Fruit fly (Drosophila melanogaster): ENCODE data around the gene CG31441.

Gene CG31441

DNA sequence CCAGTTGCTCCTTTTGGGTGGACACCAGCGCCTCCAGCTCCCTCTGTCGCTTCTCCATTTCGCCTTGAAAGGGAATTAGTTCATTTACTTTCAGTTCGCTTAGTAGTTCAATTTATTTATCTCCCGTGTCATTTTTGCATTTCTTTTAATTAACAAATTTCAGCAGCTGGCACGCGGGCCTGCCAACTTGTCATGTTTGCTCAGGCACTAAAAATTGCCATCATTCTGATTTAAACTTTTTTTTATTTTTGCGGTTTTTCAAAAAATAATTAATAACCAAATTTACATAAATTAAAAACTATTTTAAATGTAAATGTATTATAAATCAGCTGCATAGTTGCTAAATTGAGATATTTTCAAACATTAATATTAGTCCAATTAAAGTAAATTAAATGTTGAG lies 5.7 kb upstream of the CG31441 start, which contains the start of gene GCC88 (continued):
- TF ChIP-seq Myb (GFP tag; optimal IDR thresholded peaks at IDR 0.05) (no peak), Deaf1 (tag; optimal IDR thresholded peaks at IDR 0.05) (no peak), H15 (GFP tag; IDR thresholded peaks at IDR 0.05) (no peak), Stat92E (GFP tag; optimal IDR thresholded peaks at IDR 0.05) (no peak), CG4617 (GFP tag; optimal IDR thresholded peaks at IDR 0.05; ENCODE audit: borderline replicate concordance) (peak; percentile 46), CG9609 (GFP tag; optimal IDR thresholded peaks at IDR 0.05) (no peak), kni (GFP tag; optimal IDR thresholded peaks at IDR 0.05) (no peak), klu (GFP tag; IDR thresholded peaks at IDR 0.05) (no peak), Ravus (GFP tag; IDR thresholded peaks at IDR 0.05) (no peak), trh (GFP tag; optimal IDR thresholded peaks at IDR 0.05) (no peak), CG15011 (GFP tag; optimal IDR thresholded peaks at IDR 0.05) (no peak), pzg (GFP tag; optimal IDR thresholded peaks at IDR 0.05) (peak; percentile 27), sens (GFP tag) (no peak), MTF-1 (GFP tag; optimal IDR thresholded peaks at IDR 0.05; ENCODE audit: borderline replicate concordance) (no peak), lab (GFP tag; optimal IDR thresholded peaks at IDR 0.05) (no peak), pros (GFP tag; optimal IDR thresholded peaks at IDR 0.05) (no peak), HLHmδ (GFP tag; optimal IDR thresholded peaks at IDR 0.05) (no peak), Dek (tag; optimal IDR thresholded peaks at IDR 0.05) (no peak), CG17359 (tag; optimal IDR thresholded peaks at IDR 0.05) (peak; percentile 91), Sry-δ (GFP tag; optimal IDR thresholded peaks at IDR 0.05) (no peak), CG34422 (GFP tag; IDR thresholded peaks at IDR 0.05) (0 out of 3 replicates have a peak, but pooled peaks have one; percentile 1), CG6175 (GFP tag; IDR thresholded peaks at IDR 0.05) (no peak), gfzf (GFP tag; optimal IDR thresholded peaks at IDR 0.05) (peak; percentile 63), cwo (GFP tag; optimal IDR thresholded peaks at IDR 0.05) (no peak)

DNA sequence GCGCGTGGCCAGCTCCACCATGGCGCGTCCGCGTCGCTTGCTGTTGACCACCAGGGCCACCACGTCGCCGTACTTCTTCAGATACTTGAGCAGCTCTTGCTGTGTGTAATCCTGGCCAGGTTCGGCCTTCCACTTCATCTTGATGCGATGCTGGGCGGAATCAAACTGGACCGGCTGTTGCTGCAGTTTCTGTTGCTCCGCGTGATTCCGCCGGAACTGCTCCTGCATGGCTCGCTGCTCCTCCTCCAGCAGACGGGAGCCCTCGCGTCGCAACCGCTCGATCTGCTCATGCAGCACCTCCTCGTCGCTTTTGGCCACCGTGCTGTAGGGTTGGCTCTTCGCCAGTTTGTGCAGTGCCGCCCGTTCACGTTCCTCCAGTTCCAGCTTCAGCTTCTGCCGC lies 5.0 kb upstream of the CG31441 start:
- TF ChIP-seq prd (optimal IDR thresholded peaks at IDR 0.05) (no peak), prd (GFP tag; IDR thresholded peaks at IDR 0.05) (0 out of 3 replicates have a peak, but pooled peaks have one; percentile 30), CG8478 (optimal IDR thresholded peaks at IDR 0.05) (peak; percentile 68), disco-r (GFP tag; optimal IDR thresholded peaks at IDR 0.05) (no peak), amos (GFP tag; IDR thresholded peaks at IDR 0.05; ENCODE audit: partially characterized antibody) (no peak), h (optimal IDR thresholded peaks at IDR 0.05) (peak; percentile 16), CG34422 (GFP tag; IDR thresholded peaks at IDR 0.05) (peak; percentile 16; the same call in 1 of the 3 replicates), CG11560 (tag; IDR thresholded peaks at IDR 0.05) (0 out of 3 replicates have a peak, but pooled peaks have one; percentile 38)

DNA sequence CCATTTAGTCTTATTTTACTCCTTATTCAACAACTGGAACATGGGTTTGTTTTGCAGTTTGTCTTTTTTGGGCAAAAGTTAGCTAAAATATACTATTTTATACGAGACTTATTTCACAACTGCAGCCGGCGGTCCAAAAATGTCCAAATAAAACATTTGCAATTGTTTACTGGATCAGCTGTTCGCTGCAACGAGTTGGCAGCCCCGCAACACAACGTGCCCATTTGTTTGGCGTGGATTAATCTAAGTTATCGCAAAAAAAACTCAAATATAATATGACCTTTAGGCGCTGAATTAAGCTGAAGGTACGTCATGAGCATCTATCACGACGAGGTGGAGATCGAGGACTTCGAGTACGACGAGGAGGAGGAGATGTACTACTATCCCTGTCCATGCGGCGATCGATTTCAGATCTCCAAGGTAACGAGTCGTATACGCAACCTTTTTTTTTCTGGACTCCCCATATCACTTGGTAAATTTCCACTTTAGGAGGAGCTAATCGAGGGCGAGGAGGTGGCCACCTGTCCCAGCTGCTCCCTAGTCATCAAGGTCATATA lies 4.3 kb upstream of the CG31441 start, which contains the start of the genes CG17187 and Dph3:
Gene CG17187 (minus strand): TSS at position 175 of the 557 bp plus-strand sequence.
Gene Dph3 (plus strand): TSS at position 208 of the 557 bp plus-strand sequence.
- TF ChIP-seq HmgZ (tag; optimal IDR thresholded peaks at IDR 0.05), result peak; percentile 3
- peak; percentile 15 for TF ChIP-seq CG9797 (GFP tag; optimal IDR thresholded peaks at IDR 0.05)
- peak; percentile 14 for TF ChIP-seq CG4617 (GFP tag; optimal IDR thresholded peaks at IDR 0.05; ENCODE audit: borderline replicate concordance)
- TF ChIP-seq MESR4 (GFP tag; optimal IDR thresholded peaks at IDR 0.05), result peak; percentile 62
- TF ChIP-seq pzg (GFP tag; optimal IDR thresholded peaks at IDR 0.05), result peak; percentile 40
- TF ChIP-seq CG17328 (GFP tag; IDR thresholded peaks at IDR 0.05), result no peak
- TF ChIP-seq CG14441 (GFP tag; IDR thresholded peaks at IDR 0.05), result no peak
- no peak for TF ChIP-seq eyg (GFP tag; optimal IDR thresholded peaks at IDR 0.05)
- no peak for TF ChIP-seq sqz (GFP tag; optimal IDR thresholded peaks at IDR 0.05)
- no peak for TF ChIP-seq odd (GFP tag; optimal IDR thresholded peaks at IDR 0.05)
- peak; percentile 58 for TF ChIP-seq CG7372 (GFP tag; IDR thresholded peaks at IDR 0.05)
- peak; percentile 71 to 91 for TF ChIP-seq crp (GFP tag; optimal IDR thresholded peaks at IDR 0.05)
- TF ChIP-seq btn (GFP tag; optimal IDR thresholded peaks at IDR 0.05), result no peak
- TF ChIP-seq YL-1 (GFP tag; optimal IDR thresholded peaks at IDR 0.05), result peak; percentile 36
- no peak for TF ChIP-seq Side (GFP tag; optimal IDR thresholded peaks at IDR 0.05)
- peak; percentile 5 for TF ChIP-seq CG14710 (tag; optimal IDR thresholded peaks at IDR 0.05)
- no peak for TF ChIP-seq Camta (GFP tag; optimal IDR thresholded peaks at IDR 0.05)
- peak; percentile 19 for TF ChIP-seq CG8924 (tag; optimal IDR thresholded peaks at IDR 0.05)
- TF ChIP-seq trem (tag; optimal IDR thresholded peaks at IDR 0.05), result peak; percentile 98
- TF ChIP-seq CG10979 (tag; optimal IDR thresholded peaks at IDR 0.05), result peak; percentile 35

Measured in whole organism, embryonic.